Worm (Caenorhabditis elegans) whole organism, young adult: Measurements from ENCODE around the gene aex-4.

Experiments
- B0019.2 ChIP-seq: fragments of 200-800 bp; sonication (Bioruptor generic); conservative IDR thresholded peaks from 2 replicates; pipeline ENCODE4 v1.3.6; 2022; ENCODE audit warnings: missing genetic modification reagents, missing genetic modification characterization, missing compliant biosample characterization
- F37B4.10 ChIP-seq: fragments of 200-800 bp; sonication (Bioruptor generic); IDR thresholded peaks from 2 replicates; pipeline ENCODE4 v1.3.6; 2022; ENCODE audit warnings: missing genetic modification characterization, missing compliant biosample characterization
- Y53G8AR.9 ChIP-seq: fragments of 200-800 bp; sonication (Bioruptor generic); conservative IDR thresholded peaks from 2 replicates; pipeline ENCODE4 v1.3.6; 2022; ENCODE audit warnings: missing genetic modification reagents, missing genetic modification characterization, missing compliant biosample characterization
- ama-1 ChIP-seq, 3 experiments: fragments of 150-350 bp in 1 of 3; sonication (generic microtip) in 2 of 3; optimal IDR thresholded peaks; 2 replicates each; lab custom pipeline; 2014 to 2018; ENCODE audit warnings: missing biosample characterization in 2 of 3, missing genetic modification characterization in 2 of 3, missing genetic modification reagents in 2 of 3
- athp-1 ChIP-seq: sonication (generic microtip); optimal IDR thresholded peaks from 2 replicates; lab custom pipeline; 2017; ENCODE audit warnings: mild to moderate bottlenecking, missing genetic modification characterization, missing compliant biosample characterization
- bed-2 ChIP-seq: fragments of 200-800 bp; sonication (Bioruptor generic); IDR thresholded peaks from 2 replicates; pipeline ENCODE4 v1.3.6; 2022; ENCODE audit warnings: missing genetic modification reagents, missing genetic modification characterization, missing compliant biosample characterization
- dpl-1 ChIP-seq: fragments of 150-350 bp; optimal IDR thresholded peaks from 2 replicates; lab custom pipeline; 2014; ENCODE audit warnings: missing biosample characterization, missing genetic modification reagents, missing genetic modification characterization
- egl-18 ChIP-seq: fragments of 200-800 bp; sonication (Bioruptor generic); IDR thresholded peaks from 2 replicates; pipeline ENCODE4 v1.3.6; 2022; ENCODE audit warnings: missing genetic modification reagents, missing genetic modification characterization, missing compliant biosample characterization
- let-607 ChIP-seq, 2 experiments: fragments of 200-800 bp in 1 of 2; sonication (Bioruptor generic) in 1 of 2; sonication (generic microtip) in 1 of 2; optimal IDR thresholded peaks; 2 replicates each; lab custom pipeline; 2016 to 2018; ENCODE audit warnings: mild to moderate bottlenecking in 2 of 2, missing compliant biosample characterization in 2 of 2, missing genetic modification characterization in 2 of 2, moderate library complexity in 2 of 2, missing genotype in 1 of 2
- nfya-1 ChIP-seq: sonication (generic microtip); optimal IDR thresholded peaks from 2 replicates; lab custom pipeline; 2017; ENCODE audit warnings: antibody characterized with exemption, missing compliant biosample characterization, missing genetic modification characterization, borderline replicate concordance; ENCODE audit not compliant: insufficient read depth
- nhr-120 ChIP-seq: fragments of 200-800 bp; sonication (Bioruptor generic); IDR thresholded peaks from 2 replicates; pipeline ENCODE4 v1.3.6; 2022; ENCODE audit warnings: missing genetic modification characterization, missing compliant biosample characterization
- pha-4 ChIP-seq: fragments of 150-350 bp; sonication (generic microtip); optimal IDR thresholded peaks from 2 replicates; lab custom pipeline; 2014; ENCODE audit warnings: missing biosample characterization, missing genetic modification reagents, missing genetic modification characterization
- tbp1 ChIP-seq: fragments of 200-800 bp; sonication (Bioruptor generic); optimal IDR thresholded peaks from 2 replicates; lab custom pipeline; 2018; ENCODE audit warnings: mild to moderate bottlenecking, missing genetic modification characterization, missing compliant biosample characterization
- unc-62 ChIP-seq: fragments of 150-350 bp; optimal IDR thresholded peaks from 2 replicates; lab custom pipeline; 2014; ENCODE audit warnings: missing biosample characterization, missing genetic modification reagents, missing genetic modification characterization

- TF ChIP-seq nhr-120 (GFP tag; lab: Robert Waterston, UW), result no peak
- TF ChIP-seq unc-62, result no peak
- TF ChIP-seq nfya-1 (tag; lab: Kevin White, UChicago), result no peak
- no peak for TF ChIP-seq bed-2 (GFP tag; lab: Robert Waterston, UW)
- TF ChIP-seq Y53G8AR.9 (GFP tag; lab: Robert Waterston, UW), result no peak
- TF ChIP-seq let-607 (tag; optimal IDR thresholded peaks at IDR 0.05; lab: Kevin White, UChicago), result no peak
- TF ChIP-seq pha-4 (tag; lab: Kevin White, UChicago), result no peak
- no peak for TF ChIP-seq egl-18 (GFP tag; lab: Robert Waterston, UW)
- no peak for TF ChIP-seq tbp1
- TF ChIP-seq athp-1 (tag; lab: Kevin White, UChicago), result no peak
- TF ChIP-seq dpl-1 (GFP tag; lab: Kevin White, UChicago), result no peak
- no peak for TF ChIP-seq ama-1 (optimal IDR thresholded peaks at IDR 0.05; lab: Kevin White, UChicago)
- no peak for TF ChIP-seq ama-1 (GFP tag; optimal IDR thresholded peaks at IDR 0.05; lab: Kevin White, UChicago)
- no peak for TF ChIP-seq B0019.2 (GFP tag; lab: Robert Waterston, UW)
- no peak for TF ChIP-seq F37B4.10 (GFP tag; lab: Robert Waterston, UW)
Measured at ce11 chrX:3759820-3760219, 30.7 kb downstream of the aex-4 start.
